Worm (Caenorhabditis elegans) whole organism, mixed stage, embryonic: ENCODE results near the gene ttr-41.

ENCODE experiments used
- nhr-237 ChIP-seq: fragments of 150-350 bp; optimal IDR thresholded peaks from 2 replicates; lab custom pipeline; 2014; ENCODE audit warnings: missing biosample characterization, missing genetic modification characterization
- nhr-76 ChIP-seq: sonication (generic microtip); optimal IDR thresholded peaks from 2 replicates; lab custom pipeline; 2017; ENCODE audit warnings: missing biosample characterization, missing genetic modification characterization

DNA sequence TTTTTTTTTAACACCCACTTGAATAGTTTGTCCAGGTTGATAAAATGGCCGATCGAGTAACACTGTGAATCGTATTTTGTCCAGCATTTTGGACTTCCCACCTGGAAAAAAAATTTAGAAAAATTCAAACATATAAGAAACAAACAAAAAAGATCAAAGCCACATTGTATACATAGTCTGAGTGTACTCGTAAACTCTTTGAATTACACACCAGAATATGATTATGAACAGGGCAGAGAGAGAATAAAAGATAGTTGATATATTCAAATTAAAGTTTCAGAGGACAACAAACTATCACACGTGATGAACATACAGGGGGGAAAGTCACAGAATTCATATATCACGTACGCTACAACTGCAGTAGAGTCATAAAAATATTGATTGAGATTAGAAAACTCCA, 38.6 kb upstream of the ttr-41 start, which contains the start of gene ttm-2:
- TF ChIP-seq nhr-76 (no peak), nhr-237 (tag; lab: Kevin White, UChicago) (no peak)
